Worm (Caenorhabditis elegans): ENCODE data around the gene kcnl-4.
A peak's percentile ranks its signal among the peaks of the same experiment; 100 is the strongest.

The kcnl-4 gene

ce11 chrV:14499074-14499864 is 31.6 kb upstream of the kcnl-4 start:
- TF ChIP-seq nhr-80 (tag; optimal IDR thresholded peaks at IDR 0.05) (peak; percentile 21), athp-1 (tag; optimal IDR thresholded peaks at IDR 0.05) (no peak), C06A6.2 (GFP tag; conservative IDR thresholded peaks at IDR 0.05) (no peak), madf-6 (GFP tag; IDR thresholded peaks at IDR 0.05) (no peak), ztf-22 (GFP tag; optimal IDR thresholded peaks at IDR 0.05) (no peak), hrde-1 (tag; optimal IDR thresholded peaks at IDR 0.05; ENCODE audit: borderline replicate concordance) (no peak), tbp1 (GFP tag; optimal IDR thresholded peaks at IDR 0.05) (no peak), dox-1 (GFP tag; IDR thresholded peaks at IDR 0.05) (peak; percentile 51; the same call in 1 of the 2 replicates), lin-26 (GFP tag; IDR thresholded peaks at IDR 0.05) (peak; percentile 30; the same call in 1 of the 2 replicates), B0261.1 (tag; optimal IDR thresholded peaks at IDR 0.05) (no peak)

ce11 chrV:14500554-14500953 is 30.4 kb upstream of the kcnl-4 start:
- TF ChIP-seq pbrm-1 (GFP tag; IDR thresholded peaks at IDR 0.05), result no peak
- TF ChIP-seq efl-1 (GFP tag; optimal IDR thresholded peaks at IDR 0.05), result peak; percentile 14
- TF ChIP-seq hmg-1.2 (GFP tag; IDR thresholded peaks at IDR 0.05), result peak; percentile 71

ce11 chrV:14501136-14501535 is 29.8 kb upstream of the kcnl-4 start, which contains the start of gene R02D5.24:
Gene R02D5.24, plus strand, starts transcription at chrV:14501340.
- TF ChIP-seq F37B4.10 (GFP tag; IDR thresholded peaks at IDR 0.05) (0 out of 2 replicates have a peak, but pooled peaks have one; percentile 40), ZK185.1 (tag; optimal IDR thresholded peaks at IDR 0.05; ENCODE audit: poor library complexity, severe bottlenecking) (no peak), F55B11.4 (tag; optimal IDR thresholded peaks at IDR 0.05; ENCODE audit: borderline replicate concordance, insufficient read depth) (no peak), ceh-27 (GFP tag; optimal IDR thresholded peaks at IDR 0.05) (no peak), ztf-18 (tag; optimal IDR thresholded peaks at IDR 0.05) (no peak), ceh-100 (GFP tag; IDR thresholded peaks at IDR 0.05) (no peak), dox-1 (GFP tag; IDR thresholded peaks at IDR 0.05) (no peak)

- TF ChIP-seq aptf-3 (GFP tag; IDR thresholded peaks at IDR 0.05) (no peak), nhr-27 (tag; optimal IDR thresholded peaks at IDR 0.05) (no peak), cebp-1 (GFP tag; IDR thresholded peaks at IDR 0.05) (no peak), cebp-1 (tag; optimal IDR thresholded peaks at IDR 0.05) (peak; percentile 37), nhr-120 (GFP tag; IDR thresholded peaks at IDR 0.05) (no peak), F57C9.4 (tag; optimal IDR thresholded peaks at IDR 0.05) (no peak), dox-1 (GFP tag; IDR thresholded peaks at IDR 0.05) (0 out of 2 replicates have a peak, but pooled peaks have one; percentile 43), nhr-80 (tag; optimal IDR thresholded peaks at IDR 0.05) (peak; percentile 91), ceh-79 (tag; optimal IDR thresholded peaks at IDR 0.05) (no peak)
Measured at ce11 chrV:14503065-14503464, 27.8 kb upstream of the kcnl-4 start.

- no peak for TF ChIP-seq let-526 (GFP tag; IDR thresholded peaks at IDR 0.05)
- TF ChIP-seq F52B5.7 (tag; optimal IDR thresholded peaks at IDR 0.05), result no peak
- TF ChIP-seq B0261.1 (tag; optimal IDR thresholded peaks at IDR 0.05), result no peak
- TF ChIP-seq cebp-2 (GFP tag; IDR thresholded peaks at IDR 0.05), result no peak
- no peak for TF ChIP-seq akir-1 (GFP tag; optimal IDR thresholded peaks at IDR 0.05)
- TF ChIP-seq ZK185.1 (tag; optimal IDR thresholded peaks at IDR 0.05; ENCODE audit: poor library complexity, severe bottlenecking), result no peak
- no peak for TF ChIP-seq aptf-3 (GFP tag; IDR thresholded peaks at IDR 0.05)
- TF ChIP-seq F33H1.4 (GFP tag; IDR thresholded peaks at IDR 0.05), result no peak
- no peak for TF ChIP-seq pha-4 (tag; optimal IDR thresholded peaks at IDR 0.05)
- TF ChIP-seq B0035.1 (tag; optimal IDR thresholded peaks at IDR 0.05), result no peak
- no peak for TF ChIP-seq madf-8 (GFP tag; conservative IDR thresholded peaks at IDR 0.05)
- no peak for TF ChIP-seq Y56A3A.18 (GFP tag; IDR thresholded peaks at IDR 0.05)
- no peak for TF ChIP-seq ceh-100 (GFP tag; IDR thresholded peaks at IDR 0.05)
- TF ChIP-seq tbp1 (GFP tag; optimal IDR thresholded peaks at IDR 0.05), result no peak
- no peak for TF ChIP-seq B0019.2 (GFP tag; conservative IDR thresholded peaks at IDR 0.05)
- TF ChIP-seq atf-7 (tag; optimal IDR thresholded peaks at IDR 0.05), result no peak
- no peak for TF ChIP-seq B0336.3 (GFP tag; IDR thresholded peaks at IDR 0.05)
Measured at ce11 chrV:14504120-14504519, 26.8 kb upstream of the kcnl-4 start.

Data from whole organism, young adult.